Fruit fly (Drosophila melanogaster) whole organism, prepupa: ENCODE results near the gene beat-Ib.

Experiments used
- CG10631 ChIP-seq: fragments of 200-800 bp; sonication (Bioruptor generic); optimal IDR thresholded peaks from 2 replicates; lab custom pipeline; 2016; ENCODE audit warnings: missing biosample characterization, missing genetic modification characterization
- CG10669 ChIP-seq: fragments of 200-800 bp; sonication (Bioruptor generic); optimal IDR thresholded peaks from 3 replicates; lab custom pipeline; 2018; ENCODE audit warnings: missing biosample characterization, mild to moderate bottlenecking, missing genetic modification characterization, moderate library complexity
- CG11294 ChIP-seq: fragments of 200-800 bp; sonication (Bioruptor generic); IDR thresholded peaks from 2 replicates; pipeline ENCODE4 v1.3.6; 2022; ENCODE audit warnings: missing biosample characterization, missing genetic modification characterization
- CG11902 ChIP-seq: fragments of 200-800 bp; sonication (Bioruptor generic); optimal IDR thresholded peaks from 3 replicates; lab custom pipeline; 2016; ENCODE audit warnings: missing biosample characterization, missing genetic modification characterization
- CG15336 ChIP-seq: fragments of 200-800 bp; sonication (Bioruptor generic); IDR thresholded peaks from 2 replicates; pipeline ENCODE4 v1.3.6; 2022; ENCODE audit warnings: missing biosample characterization, missing genetic modification characterization
- CG1621 ChIP-seq: fragments of 200-800 bp; sonication (Bioruptor generic); optimal IDR thresholded peaks from 3 replicates; lab custom pipeline; 2018; ENCODE audit warnings: missing biosample characterization, mild to moderate bottlenecking, missing genetic modification characterization
- CG16779 ChIP-seq: fragments of 200-800 bp; sonication (Bioruptor generic); optimal IDR thresholded peaks from 3 replicates; lab custom pipeline; 2017; ENCODE audit warnings: missing biosample characterization, mild to moderate bottlenecking, missing genetic modification characterization
- CG3032 ChIP-seq: fragments of 200-800 bp; optimal IDR thresholded peaks from 2 replicates; lab custom pipeline; 2019; ENCODE audit warnings: missing biosample characterization, mild to moderate bottlenecking, missing genetic modification characterization, moderate library complexity
- CG31627 ChIP-seq: fragments of 200-800 bp; sonication (Bioruptor generic); optimal IDR thresholded peaks from 3 replicates; lab custom pipeline; 2016; ENCODE audit warnings: missing biosample characterization, missing genetic modification characterization
- CG32006 ChIP-seq: fragments of 200-800 bp; sonication (Bioruptor generic); optimal IDR thresholded peaks from 3 replicates; lab custom pipeline; 2017; ENCODE audit warnings: missing biosample characterization, mild to moderate bottlenecking, missing genetic modification characterization
- CG34406 ChIP-seq: fragments of 200-800 bp; sonication (Bioruptor generic); optimal IDR thresholded peaks from 3 replicates; lab custom pipeline; 2016; ENCODE audit warnings: missing biosample characterization, missing genetic modification characterization
- CG3919 ChIP-seq: fragments of 200-800 bp; sonication (Bioruptor generic); optimal IDR thresholded peaks from 3 replicates; lab custom pipeline; 2016; ENCODE audit warnings: missing biosample characterization, missing genetic modification characterization
- CG4318 ChIP-seq: fragments of 200-800 bp; sonication (Bioruptor generic); optimal IDR thresholded peaks from 3 replicates; lab custom pipeline; 2017; ENCODE audit warnings: missing biosample characterization, mild to moderate bottlenecking, missing genetic modification characterization
- CG6163 ChIP-seq: fragments of 200-800 bp; sonication (Bioruptor generic); IDR thresholded peaks from 3 replicates; pipeline ENCODE4 v1.3.6; 2022; ENCODE audit warnings: missing biosample characterization, missing genetic modification characterization
- CG6276 ChIP-seq: fragments of 200-800 bp; sonication (Bioruptor generic); optimal IDR thresholded peaks from 2 replicates; lab custom pipeline; 2017; ENCODE audit warnings: missing biosample characterization, mild to moderate bottlenecking, missing genetic modification characterization
- CG6854 ChIP-seq: fragments of 200-800 bp; sonication (Bioruptor generic); optimal IDR thresholded peaks from 2 replicates; lab custom pipeline; 2017; ENCODE audit warnings: missing biosample characterization, mild to moderate bottlenecking, missing genetic modification characterization
- CG7368 ChIP-seq: fragments of 200-800 bp; sonication (Bioruptor generic); optimal IDR thresholded peaks from 3 replicates; lab custom pipeline; 2016; ENCODE audit warnings: missing biosample characterization, missing genetic modification characterization
- CG8319 ChIP-seq: fragments of 200-800 bp; sonication (Bioruptor generic); optimal IDR thresholded peaks from 3 replicates; lab custom pipeline; 2016; ENCODE audit warnings: missing biosample characterization, missing genetic modification characterization
- CG8632 ChIP-seq: fragments of 200-800 bp; sonication (Bioruptor generic); optimal IDR thresholded peaks from 3 replicates; lab custom pipeline; 2016; ENCODE audit warnings: missing biosample characterization, missing genetic modification characterization
- Eip78C ChIP-seq: fragments of 200-800 bp; sonication (Bioruptor generic); peaks from one replicate; lab custom pipeline; 2016; ENCODE audit warnings: missing biosample characterization, missing genetic modification characterization
- Ets96B ChIP-seq: fragments of 200-800 bp; optimal IDR thresholded peaks from 2 replicates; lab custom pipeline; 2019; ENCODE audit warnings: missing biosample characterization, mild to moderate bottlenecking, missing genetic modification characterization, moderate library complexity
- Gug ChIP-seq: fragments of 200-800 bp; sonication (Bioruptor generic); IDR thresholded peaks from 2 replicates; pipeline ENCODE4 v1.3.6; 2022; ENCODE audit warnings: missing biosample characterization, missing genetic modification characterization
- Hr39 ChIP-seq: fragments of 200-800 bp; sonication (Bioruptor generic); optimal IDR thresholded peaks from 2 replicates; lab custom pipeline; 2016; ENCODE audit warnings: missing biosample characterization, missing genetic modification characterization
- Lpt ChIP-seq: fragments of 200-800 bp; sonication (Bioruptor generic); optimal IDR thresholded peaks from 3 replicates; lab custom pipeline; 2016; ENCODE audit warnings: missing biosample characterization, missing genetic modification characterization
- Met ChIP-seq: fragments of 200-800 bp; sonication (Bioruptor generic); optimal IDR thresholded peaks from 3 replicates; lab custom pipeline; 2016; ENCODE audit warnings: missing biosample characterization, missing genetic modification characterization
- Sox102F ChIP-seq: fragments of 200-800 bp; sonication (Bioruptor generic); optimal IDR thresholded peaks from 2 replicates; lab custom pipeline; 2016; ENCODE audit warnings: missing biosample characterization, mild to moderate bottlenecking, missing genetic modification characterization
- Sox14 ChIP-seq: fragments of 200-800 bp; sonication (Bioruptor generic); optimal IDR thresholded peaks from 3 replicates; lab custom pipeline; 2016; ENCODE audit warnings: missing biosample characterization, missing genetic modification characterization
- acj6 ChIP-seq: fragments of 200-800 bp; sonication (Bioruptor generic); optimal IDR thresholded peaks from 3 replicates; lab custom pipeline; 2016; ENCODE audit warnings: missing biosample characterization, missing genetic modification characterization
- cyc ChIP-seq: fragments of 200-800 bp; sonication (Bioruptor generic); optimal IDR thresholded peaks from 3 replicates; lab custom pipeline; 2016; ENCODE audit warnings: missing biosample characterization, missing genetic modification characterization
- dac ChIP-seq: fragments of 200-800 bp; sonication (Bioruptor generic); optimal IDR thresholded peaks from 2 replicates; lab custom pipeline; 2017; ENCODE audit warnings: missing biosample characterization, mild to moderate bottlenecking, missing genetic modification characterization
- fd59A ChIP-seq: fragments of 200-800 bp; sonication (Bioruptor generic); optimal IDR thresholded peaks from 2 replicates; lab custom pipeline; 2017; ENCODE audit warnings: missing biosample characterization, mild to moderate bottlenecking, missing genetic modification characterization, missing genetic modification reagents
- fd85E ChIP-seq: fragments of 200-800 bp; sonication (Bioruptor generic); optimal IDR thresholded peaks from 3 replicates; lab custom pipeline; 2016; ENCODE audit warnings: missing biosample characterization, missing genetic modification characterization
- pdm3 ChIP-seq: fragments of 200-800 bp; sonication (Bioruptor generic); optimal IDR thresholded peaks from 3 replicates; lab custom pipeline; 2016; ENCODE audit warnings: missing biosample characterization, missing genetic modification characterization
- salr ChIP-seq, 2 experiments: fragments of 200-800 bp; sonication (Bioruptor generic); optimal IDR thresholded peaks; 3 replicates each; lab custom pipeline; 2016 to 2018; ENCODE audit warnings: missing biosample characterization in 2 of 2, missing genetic modification characterization in 2 of 2, mild to moderate bottlenecking in 1 of 2
- spab ChIP-seq: fragments of 200-800 bp; sonication (Bioruptor generic); optimal IDR thresholded peaks from 2 replicates; lab custom pipeline; 2017; ENCODE audit warnings: missing biosample characterization, mild to moderate bottlenecking, missing genetic modification characterization, missing genetic modification reagents
- vri ChIP-seq: fragments of 200-800 bp; sonication (Bioruptor generic); optimal IDR thresholded peaks from 3 replicates; lab custom pipeline; 2016; ENCODE audit warnings: missing biosample characterization, mild to moderate bottlenecking, missing genetic modification characterization

beat-Ib gene

DNA sequence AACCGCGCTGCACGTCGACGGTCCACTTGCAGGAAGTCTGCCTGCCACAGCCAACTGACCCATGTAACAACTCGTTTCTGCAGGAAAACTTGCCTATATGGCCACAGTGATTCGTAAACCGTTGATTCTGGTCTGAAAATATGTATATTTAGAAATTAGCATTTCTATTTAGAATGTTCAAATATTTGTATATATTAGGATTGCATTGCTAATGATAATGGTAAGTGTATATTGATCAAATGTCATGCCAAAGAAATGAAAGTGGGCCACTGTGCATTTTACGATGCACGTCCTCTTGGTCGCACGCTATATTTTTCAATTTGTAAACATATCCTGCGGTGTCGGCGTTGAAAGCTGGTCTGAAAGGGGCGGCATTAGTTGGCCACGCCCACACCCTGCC is 76.0 kb downstream of the beat-Ib start (continued):
- TF ChIP-seq spab (GFP tag; lab: Kevin White, UChicago) = peak; percentile 43
- TF ChIP-seq CG6163 = peak; percentile 60; the same call in 1 of the 3 replicates
- TF ChIP-seq fd59A (GFP tag; lab: Kevin White, UChicago) = no peak
- TF ChIP-seq CG8319 (GFP tag; lab: Kevin White, UChicago) = peak; percentile 30
- peak; percentile 30 for TF ChIP-seq CG31627 (GFP tag; lab: Kevin White, UChicago)
- no peak for TF ChIP-seq CG3919 (GFP tag; lab: Kevin White, UChicago)
- peak; percentile 49 for TF ChIP-seq CG10631 (GFP tag; lab: Kevin White, UChicago)
- 0 out of 2 replicates have a peak, but pooled peaks have one; percentile 18 for TF ChIP-seq Gug
- TF ChIP-seq CG16779 (tag; lab: Kevin White, UChicago) = no peak
- no peak for TF ChIP-seq CG11902 (GFP tag; lab: Kevin White, UChicago)
- no peak for TF ChIP-seq vri (GFP tag; lab: Kevin White, UChicago)
- TF ChIP-seq CG10669 (GFP tag; lab: Kevin White, UChicago) = no peak

dm6 chr2L:15883090-15883489 is 79.1 kb downstream of the beat-Ib start, which contains the start of gene CG44475:
Gene CG44475 (minus strand): TSS chr2L:15883190.
- TF ChIP-seq Ets96B (tag; lab: Kevin White, UChicago) (no peak), vri (GFP tag; lab: Kevin White, UChicago) (no peak), CG11902 (GFP tag; lab: Kevin White, UChicago) (no peak), CG31627 (GFP tag; lab: Kevin White, UChicago) (no peak), salr (GFP tag; optimal IDR thresholded peaks at IDR 0.05; lab: Kevin White, UChicago) (no peak), CG8632 (GFP tag; lab: Kevin White, UChicago) (no peak), acj6 (GFP tag; lab: Kevin White, UChicago) (no peak), CG6163 (no peak), CG10631 (GFP tag; lab: Kevin White, UChicago) (no peak), Sox14 (GFP tag; lab: Kevin White, UChicago) (no peak), CG6854 (GFP tag; lab: Kevin White, UChicago) (no peak), CG11294 (GFP tag; lab: Robert Waterston, UW) (no peak), dac (GFP tag; lab: Kevin White, UChicago) (no peak), Sox102F (GFP tag; lab: Kevin White, UChicago) (no peak), Lpt (no peak), Eip78C (GFP tag; lab: Kevin White, UChicago) (no peak), CG34406 (no peak)

DNA sequence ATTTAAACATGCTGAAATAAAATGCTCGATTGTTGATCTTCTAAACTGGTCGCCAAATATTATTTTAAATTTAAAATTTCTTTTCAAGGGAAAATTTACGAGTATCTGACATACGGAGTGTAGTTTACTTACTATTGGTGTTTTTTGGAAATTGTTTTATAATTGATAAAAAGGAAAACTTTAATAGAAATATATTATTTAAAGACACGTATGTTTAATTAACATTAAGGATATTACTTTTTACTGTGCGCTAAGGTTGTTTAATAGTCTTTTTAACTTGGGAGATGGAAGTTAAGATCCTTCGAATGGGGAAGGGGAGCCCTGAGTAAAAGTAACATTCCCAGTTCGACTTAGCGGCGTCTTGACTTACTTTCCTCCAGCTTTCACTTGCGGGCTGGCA is 82.2 kb downstream of the beat-Ib start, which contains the start of gene CG7653:
TSS of gene CG7653 (minus strand) at position 101 of the 400 bp plus-strand sequence.
- no peak for TF ChIP-seq dac (GFP tag; lab: Kevin White, UChicago)
- TF ChIP-seq CG7368 (GFP tag; lab: Kevin White, UChicago) = no peak
- TF ChIP-seq CG6276 (GFP tag; lab: Kevin White, UChicago) = no peak
- no peak for TF ChIP-seq CG16779 (tag; lab: Kevin White, UChicago)
- no peak for TF ChIP-seq Sox102F (GFP tag; lab: Kevin White, UChicago)
- TF ChIP-seq CG32006 = no peak
- no peak for TF ChIP-seq fd85E
- no peak for TF ChIP-seq CG3032 (tag; lab: Kevin White, UChicago)
- no peak for TF ChIP-seq CG31627 (GFP tag; lab: Kevin White, UChicago)
- TF ChIP-seq, all 60 proteins: peak for 0

DNA sequence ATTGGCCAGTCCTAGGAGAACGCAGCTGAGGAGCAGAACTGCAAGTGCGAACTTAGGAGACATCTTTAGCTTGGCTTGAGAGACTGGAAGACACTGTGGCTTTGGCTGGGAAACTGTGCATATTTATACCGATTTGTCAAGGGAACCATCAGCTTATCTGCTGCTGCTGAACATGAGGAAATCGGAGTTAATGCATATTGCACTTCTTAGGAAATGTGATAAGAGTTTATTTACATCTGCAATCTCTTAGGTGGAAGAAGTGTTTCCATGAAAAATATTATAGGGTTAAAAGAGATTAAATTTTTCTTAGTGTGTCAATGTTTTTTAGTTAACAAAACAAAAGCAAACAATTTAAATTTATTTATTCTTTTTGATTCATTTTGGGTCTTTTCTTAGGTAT is 96.9 kb downstream of the beat-Ib start, which contains the start of gene CG42792:
TSS of gene CG42792 (minus strand) at position 101 of the 400 bp plus-strand sequence.
- no peak for TF ChIP-seq pdm3 (GFP tag; lab: Kevin White, UChicago)
- no peak for TF ChIP-seq CG15336 (GFP tag; lab: Robert Waterston, UW)
- no peak for TF ChIP-seq CG32006
- no peak for TF ChIP-seq CG6163
- no peak for TF ChIP-seq CG1621 (tag; lab: Kevin White, UChicago)
- no peak for TF ChIP-seq Met (GFP tag; lab: Kevin White, UChicago)
- TF ChIP-seq Ets96B (tag; lab: Kevin White, UChicago) = no peak
- no peak for TF ChIP-seq Gug
- TF ChIP-seq Eip78C (GFP tag; lab: Kevin White, UChicago) = no peak
- no peak for TF ChIP-seq Hr39 (GFP tag; lab: Kevin White, UChicago)
- TF ChIP-seq CG6854 (GFP tag; lab: Kevin White, UChicago) = no peak
- TF ChIP-seq CG4318 (GFP tag; lab: Kevin White, UChicago) = no peak
- no peak for TF ChIP-seq cyc (GFP tag; lab: Kevin White, UChicago)
- no peak for TF ChIP-seq vri (GFP tag; lab: Kevin White, UChicago)
- TF ChIP-seq CG34406 = no peak
- TF ChIP-seq salr (GFP tag; optimal IDR thresholded peaks at IDR 0.05; lab: Kevin White, UChicago) = no peak
- no peak for TF ChIP-seq CG11902 (GFP tag; lab: Kevin White, UChicago)
- TF ChIP-seq, all 60 proteins: peak for 0
